Worm (Caenorhabditis elegans): Measurements from ENCODE around the gene aqp-11.

The aqp-11 gene

DNA sequence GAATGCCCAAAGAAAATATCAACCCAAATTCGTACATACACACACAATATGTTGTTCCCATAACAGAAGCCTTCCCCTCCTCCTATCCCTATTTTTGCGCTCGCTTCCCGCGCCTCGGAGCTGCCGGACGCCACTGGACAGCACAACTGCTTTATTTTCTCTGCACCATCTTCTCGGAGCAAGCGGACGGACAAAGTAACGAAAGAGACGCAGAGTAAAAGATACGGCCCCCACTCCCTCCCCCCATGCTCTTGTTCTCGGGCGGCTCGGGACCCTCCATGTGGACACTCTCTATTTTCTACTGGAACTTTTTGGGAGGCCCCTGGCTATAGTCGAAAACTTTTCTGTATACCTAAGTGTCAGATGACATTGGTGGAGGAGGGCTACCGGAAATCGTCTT, 24.7 kb downstream of the aqp-11 start (continued):
- no peak for TF ChIP-seq madf-2 (tag; optimal IDR thresholded peaks at IDR 0.05)
- no peak for TF ChIP-seq ttx-3 (tag; optimal IDR thresholded peaks at IDR 0.05)
- no peak for TF ChIP-seq sox-4 (tag; optimal IDR thresholded peaks at IDR 0.05)
- no peak for TF ChIP-seq pqm-1 (tag; optimal IDR thresholded peaks at IDR 0.05)
- peak; percentile 25 for TF ChIP-seq ceh-19 (GFP tag; optimal IDR thresholded peaks at IDR 0.05)
- no peak for TF ChIP-seq elt-2 (tag; optimal IDR thresholded peaks at IDR 0.05)
- TF ChIP-seq ztf-16 (tag; optimal IDR thresholded peaks at IDR 0.05): no peak
- no peak for TF ChIP-seq T23F11.4 (GFP tag; optimal IDR thresholded peaks at IDR 0.05)
- TF ChIP-seq F13H6.1 (tag; optimal IDR thresholded peaks at IDR 0.05): no peak
- no peak for TF ChIP-seq hlh-30 (tag; optimal IDR thresholded peaks at IDR 0.05; ENCODE audit: insufficient read depth)
- TF ChIP-seq C08G9.2 (tag; optimal IDR thresholded peaks at IDR 0.05): peak; percentile 7
- TF ChIP-seq ceh-34 (tag; optimal IDR thresholded peaks at IDR 0.05): no peak
- TF ChIP-seq rnt-1 (tag; optimal IDR thresholded peaks at IDR 0.05): no peak
- no peak for TF ChIP-seq unc-3 (GFP tag; conservative IDR thresholded peaks at IDR 0.05)
- no peak for TF ChIP-seq unc-3 (tag; optimal IDR thresholded peaks at IDR 0.05)

DNA sequence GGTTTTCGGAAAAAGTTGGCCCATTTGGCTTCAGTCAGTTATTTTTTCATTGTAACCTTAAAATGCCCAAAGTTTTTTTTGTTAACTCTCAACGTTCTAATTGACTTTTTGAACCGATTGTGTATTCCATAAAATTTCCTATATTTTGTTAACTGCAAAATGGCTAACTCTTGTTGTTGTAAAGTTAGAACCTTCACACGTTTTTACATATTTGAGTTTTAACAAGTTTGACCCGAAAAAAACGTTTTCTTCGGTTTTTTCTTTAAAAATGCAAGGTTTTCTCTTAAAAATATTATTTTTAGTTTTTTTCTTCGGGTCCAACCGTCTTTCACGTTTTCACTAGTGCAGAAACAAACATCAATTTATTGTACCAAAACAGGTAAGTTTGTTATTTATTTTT, 28.6 kb downstream of the aqp-11 start, which contains the start of gene lit-1:
TSS of gene lit-1 (plus strand) at position 301 of the 400 bp plus-strand sequence.
- TF ChIP-seq T23F11.4 (GFP tag; optimal IDR thresholded peaks at IDR 0.05) (no peak), ceh-22 (tag; optimal IDR thresholded peaks at IDR 0.05) (no peak), ceh-18 (tag; optimal IDR thresholded peaks at IDR 0.05) (no peak), tbx-7 (tag; optimal IDR thresholded peaks at IDR 0.05) (no peak)

DNA sequence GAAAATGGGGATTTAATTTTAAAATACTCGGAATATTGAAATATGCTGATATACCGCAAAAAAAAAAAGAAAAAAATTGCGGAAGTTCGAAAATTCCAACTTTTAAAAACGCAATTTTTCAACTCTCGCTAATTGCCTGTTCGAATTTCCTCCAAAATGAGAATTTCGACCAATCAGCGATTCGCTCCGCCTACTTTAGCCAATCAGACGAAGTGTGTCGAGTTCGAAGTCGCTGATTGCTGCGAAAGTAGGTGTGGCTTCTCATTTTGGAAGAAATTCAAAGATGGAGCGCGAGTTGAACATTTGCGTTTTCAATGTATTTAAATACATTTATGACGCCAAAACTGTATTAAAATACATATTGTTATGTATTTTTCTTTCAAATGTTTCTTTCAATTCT, 35.3 kb downstream of the aqp-11 start:
- TF ChIP-seq unc-55 (GFP tag; optimal IDR thresholded peaks at IDR 0.05) (no peak), nfya-1 (tag; optimal IDR thresholded peaks at IDR 0.05) (peak; percentile 58)

DNA sequence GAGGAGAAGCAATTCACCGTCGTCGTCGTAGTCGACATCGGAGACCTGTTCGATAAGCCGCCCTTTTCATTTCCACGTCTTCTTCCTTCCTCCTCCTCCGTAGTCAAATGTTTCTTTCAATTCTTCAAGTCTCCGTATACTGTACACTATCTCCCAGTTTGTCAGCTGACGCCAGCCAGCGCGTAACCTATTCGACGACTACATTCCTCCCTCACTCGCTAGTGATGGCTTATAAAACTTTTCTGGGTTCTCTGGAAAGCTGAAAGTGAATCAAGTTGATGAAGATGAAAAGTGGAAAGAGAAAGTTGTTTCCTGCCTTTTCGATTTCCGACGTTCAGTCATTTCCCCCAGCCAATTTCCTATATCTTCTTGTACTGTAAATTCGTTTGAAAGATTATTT, 36.0 kb downstream of the aqp-11 start:
- TF ChIP-seq hlh-30 (tag; optimal IDR thresholded peaks at IDR 0.05; ENCODE audit: insufficient read depth): peak; percentile 40
- TF ChIP-seq unc-55 (GFP tag; optimal IDR thresholded peaks at IDR 0.05): no peak
- TF ChIP-seq sdc-2 (tag; optimal IDR thresholded peaks at IDR 0.05): peak; percentile 5
- TF ChIP-seq ref-2 (tag; optimal IDR thresholded peaks at IDR 0.05): peak; percentile 29

DNA sequence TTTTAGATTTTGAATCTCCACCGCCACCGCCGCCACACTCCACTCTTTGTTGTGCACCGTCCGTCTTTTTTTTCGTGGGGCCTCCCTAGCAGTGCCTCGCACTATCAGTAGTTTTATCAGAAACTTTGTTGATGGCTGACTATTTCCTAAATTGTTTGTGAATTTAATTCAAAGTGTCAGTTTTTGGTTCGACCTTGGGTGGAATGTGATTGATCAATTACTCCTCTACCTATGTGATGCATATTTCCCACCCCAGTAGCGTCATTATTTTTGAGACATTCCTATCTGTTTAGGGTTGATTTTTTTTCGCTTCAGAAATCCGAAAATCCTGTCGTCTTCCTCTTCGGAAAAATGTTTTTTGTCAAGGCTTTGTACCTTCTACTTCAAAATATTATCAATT, 37.6 kb downstream of the aqp-11 start:
- TF ChIP-seq pha-2 (tag; optimal IDR thresholded peaks at IDR 0.05) (no peak), pat-9 (tag; optimal IDR thresholded peaks at IDR 0.05) (no peak), unc-3 (GFP tag; conservative IDR thresholded peaks at IDR 0.05) (no peak), unc-3 (tag; optimal IDR thresholded peaks at IDR 0.05) (no peak), ceh-30 (tag; optimal IDR thresholded peaks at IDR 0.05) (no peak), hlh-8 (tag; optimal IDR thresholded peaks at IDR 0.05) (no peak), nhr-11 (tag; optimal IDR thresholded peaks at IDR 0.05) (no peak), ceh-19 (GFP tag; optimal IDR thresholded peaks at IDR 0.05) (no peak), ama-1 (optimal IDR thresholded peaks at IDR 0.05) (no peak), pag-3 (tag; optimal IDR thresholded peaks at IDR 0.05; ENCODE audit: borderline replicate concordance) (no peak), ets-4 (tag; optimal IDR thresholded peaks at IDR 0.05) (no peak), pqm-1 (tag; optimal IDR thresholded peaks at IDR 0.05) (no peak), ceh-9 (tag; optimal IDR thresholded peaks at IDR 0.05) (no peak), eyg-1 (tag; optimal IDR thresholded peaks at IDR 0.05) (no peak), C08G9.2 (tag; optimal IDR thresholded peaks at IDR 0.05) (no peak), madf-2 (tag; optimal IDR thresholded peaks at IDR 0.05) (no peak), ceh-24 (tag; optimal IDR thresholded peaks at IDR 0.05) (no peak), elt-2 (tag; optimal IDR thresholded peaks at IDR 0.05) (no peak), nhr-232 (tag; optimal IDR thresholded peaks at IDR 0.05) (no peak), ceh-45 (GFP tag; IDR thresholded peaks at IDR 0.05) (no peak), ceh-48 (tag; optimal IDR thresholded peaks at IDR 0.05) (no peak)

Measured in whole organism, late embryonic.